Worm (Caenorhabditis elegans) whole organism, dauer: ENCODE results near the gene abts-3.

Experiments
- unc-62 ChIP-seq: sonication (generic microtip); optimal IDR thresholded peaks from 2 replicates; lab custom pipeline; 2017; ENCODE audit warnings: missing biosample characterization, missing genetic modification reagents, missing genetic modification characterization

abts-3 gene

ce11 chrII:6132595-6132994 lies at the start of gene abts-3:
Gene abts-3, plus strand, starts transcription at chrII:6132895.
- TF ChIP-seq unc-62 = no peak

- no peak for TF ChIP-seq unc-62
Measured at ce11 chrII:6091380-6091779, 41.3 kb upstream of the abts-3 start, which contains the start of the genes fbf-2 and nspg-3. Gene fbf-2, minus strand, starts transcription at chrII:6091480. Gene nspg-3, plus strand, starts transcription at chrII:6091767.

ce11 chrII:6097441-6097840 lies 35.3 kb upstream of the abts-3 start, which contains the start of the genes tpp-2 and rbbp-5:
Gene tpp-2, minus strand, starts transcription at chrII:6097597.
Gene rbbp-5, plus strand, starts transcription at chrII:6097830.
- TF ChIP-seq unc-62 = no peak

- TF ChIP-seq unc-62 = no peak
Measured at ce11 chrII:6099500-6099899, 33.2 kb upstream of the abts-3 start, which contains the start of gene rgs-3. Gene rgs-3, plus strand, starts transcription at chrII:6099800.

ce11 chrII:6101475-6101874 lies 31.2 kb upstream of the abts-3 start:
- TF ChIP-seq unc-62 = no peak

ce11 chrII:6103986-6104385 lies 28.7 kb upstream of the abts-3 start:
- TF ChIP-seq unc-62 = no peak

ce11 chrII:6107773-6108172 lies 24.9 kb upstream of the abts-3 start:
- TF ChIP-seq unc-62 = no peak

ce11 chrII:6109989-6110388 lies 22.7 kb upstream of the abts-3 start:
- TF ChIP-seq unc-62 = no peak

- TF ChIP-seq unc-62 = no peak
Measured at ce11 chrII:6113187-6113586, 19.5 kb upstream of the abts-3 start, which contains the start of gene heri-1. Gene heri-1, minus strand, starts transcription at chrII:6113194.

ce11 chrII:6113842-6114441 lies 18.8 kb upstream of the abts-3 start:
- TF ChIP-seq unc-62 = no peak

- TF ChIP-seq unc-62 = no peak
Measured at ce11 chrII:6115283-6115682, 17.4 kb upstream of the abts-3 start.

ce11 chrII:6116701-6117100 lies 16.0 kb upstream of the abts-3 start:
- TF ChIP-seq unc-62 = no peak

- no peak for TF ChIP-seq unc-62
Measured at ce11 chrII:6118163-6118562, 14.5 kb upstream of the abts-3 start, which contains the start of gene C29H12.6. Gene C29H12.6, minus strand, starts transcription at chrII:6118263.

ce11 chrII:6120548-6120947 lies 12.1 kb upstream of the abts-3 start:
- no peak for TF ChIP-seq unc-62

- no peak for TF ChIP-seq unc-62
Measured at ce11 chrII:6122641-6123424, 9.9 kb upstream of the abts-3 start.

- TF ChIP-seq unc-62 = no peak
Measured at ce11 chrII:6123513-6123912, 9.2 kb upstream of the abts-3 start, which contains the start of gene C29H12.2. Gene C29H12.2, plus strand, starts transcription at chrII:6123809.

- TF ChIP-seq unc-62 = no peak
Measured at ce11 chrII:6125259-6125658, 7.4 kb upstream of the abts-3 start, which contains the start of gene rars-2. Gene rars-2, plus strand, starts transcription at chrII:6125559.

ce11 chrII:6135530-6135929 lies 2.8 kb downstream of the abts-3 start:
- no peak for TF ChIP-seq unc-62
